Fruit fly (Drosophila melanogaster): Measurements from ENCODE around the gene spn-A.

Gene spn-A

DNA sequence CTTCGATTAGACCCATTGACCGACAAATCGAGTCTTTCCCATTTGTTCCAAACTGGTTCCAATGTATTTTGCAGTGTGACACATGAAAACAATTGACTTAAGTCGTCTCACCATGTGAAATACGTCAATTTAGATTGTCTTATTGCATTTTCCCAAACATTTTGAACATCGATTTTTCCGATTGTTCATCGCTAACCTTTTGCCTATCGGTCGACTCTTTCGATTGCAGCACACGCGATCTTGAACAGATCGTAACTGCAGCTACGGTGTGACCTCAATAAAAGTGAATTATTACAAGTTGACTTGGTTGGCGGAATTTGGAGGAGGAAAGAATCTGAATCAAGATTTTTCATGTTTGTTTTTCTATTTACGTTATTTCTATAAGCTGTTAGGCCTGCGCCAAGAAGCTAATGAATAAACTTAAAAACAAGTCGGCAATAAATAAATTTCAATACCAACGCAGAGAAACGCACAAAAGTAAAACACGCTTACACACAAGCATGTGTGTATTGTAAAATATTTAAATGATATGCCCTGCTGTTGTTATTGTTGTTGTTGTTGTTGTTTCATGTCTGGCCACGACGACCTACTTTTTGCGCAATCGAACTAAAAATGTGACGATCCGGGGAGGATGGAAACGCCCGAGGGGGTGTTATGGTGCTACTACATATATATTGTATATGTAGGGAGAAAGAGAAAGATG, 4.8 kb upstream of the spn-A start:
- no peak for TF ChIP-seq insv (optimal IDR thresholded peaks at IDR 0.05)
- no peak for TF ChIP-seq Myc (optimal IDR thresholded peaks at IDR 0.05)
- TF ChIP-seq h (optimal IDR thresholded peaks at IDR 0.05): no peak
- TF ChIP-seq ttk (optimal IDR thresholded peaks at IDR 0.05): no peak
- TF ChIP-seq Sin3A (optimal IDR thresholded peaks at IDR 0.05): no peak
- TF ChIP-seq psq (optimal IDR thresholded peaks at IDR 0.05): no peak

DNA sequence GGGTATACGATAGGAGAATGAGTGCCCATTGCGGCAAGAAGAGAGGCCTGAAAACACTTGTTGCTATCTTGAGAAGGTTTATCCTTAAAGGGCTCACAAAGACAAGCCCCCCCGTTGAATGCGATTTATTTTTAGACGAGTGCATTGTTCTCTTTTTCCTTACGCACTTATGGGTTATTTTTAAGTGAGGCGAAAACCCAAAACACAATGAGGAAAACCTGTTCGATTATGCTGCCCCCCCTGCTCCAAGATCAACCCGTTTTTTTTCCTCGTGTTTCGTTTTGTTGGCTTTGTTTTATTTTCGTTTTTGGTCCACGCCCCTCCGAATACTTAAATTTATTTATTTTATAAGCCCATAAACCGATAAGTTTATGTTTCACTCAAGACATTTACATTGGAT, 4.1 kb upstream of the spn-A start:
- TF ChIP-seq psq (optimal IDR thresholded peaks at IDR 0.05) (no peak), h (optimal IDR thresholded peaks at IDR 0.05) (no peak), Myc (optimal IDR thresholded peaks at IDR 0.05) (no peak), ttk (optimal IDR thresholded peaks at IDR 0.05) (no peak), insv (optimal IDR thresholded peaks at IDR 0.05) (no peak), Sin3A (optimal IDR thresholded peaks at IDR 0.05) (no peak)

DNA sequence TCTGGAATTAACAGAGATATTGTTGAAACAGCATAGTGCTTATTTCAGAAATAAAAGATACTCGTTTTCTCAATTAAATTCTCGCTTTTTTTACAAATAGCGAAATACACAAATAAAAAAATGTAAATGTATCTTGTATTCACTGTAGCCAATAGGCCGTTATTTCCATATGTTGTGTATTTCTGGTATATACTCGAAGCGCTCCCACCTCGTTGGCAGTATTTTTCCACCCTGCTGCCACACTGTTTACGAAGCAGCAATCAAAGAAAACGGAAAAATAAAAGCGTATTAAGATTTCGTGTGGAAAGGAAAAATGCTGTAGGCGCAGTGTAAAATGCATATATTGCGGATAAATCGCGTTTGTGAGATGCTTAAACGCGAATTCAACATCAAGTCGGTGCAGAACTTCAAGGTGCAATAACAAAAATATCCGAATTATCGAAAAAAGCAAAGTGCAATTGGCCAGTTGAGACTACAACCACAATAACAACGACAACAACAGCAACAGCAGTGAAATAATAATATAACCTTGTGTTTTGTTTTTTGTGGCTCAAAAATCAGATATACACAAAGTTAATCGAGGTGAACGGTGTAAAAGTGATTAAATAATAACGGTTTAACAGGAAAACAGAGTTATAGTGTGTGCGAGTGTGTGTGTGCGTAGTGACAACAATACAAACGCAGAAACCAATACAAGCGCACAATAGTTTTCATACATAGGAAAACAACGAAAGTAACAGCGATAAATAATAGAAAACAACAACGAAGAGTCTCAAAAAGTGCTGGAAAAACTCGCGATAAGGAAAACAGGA, 2.4 kb upstream of the spn-A start, which contains the start of gene sima:
Gene sima (plus strand): TSS at position 255 of the 812 bp plus-strand sequence.
- TF ChIP-seq psq (optimal IDR thresholded peaks at IDR 0.05) (peak; percentile 93), h (optimal IDR thresholded peaks at IDR 0.05) (no peak)

DNA sequence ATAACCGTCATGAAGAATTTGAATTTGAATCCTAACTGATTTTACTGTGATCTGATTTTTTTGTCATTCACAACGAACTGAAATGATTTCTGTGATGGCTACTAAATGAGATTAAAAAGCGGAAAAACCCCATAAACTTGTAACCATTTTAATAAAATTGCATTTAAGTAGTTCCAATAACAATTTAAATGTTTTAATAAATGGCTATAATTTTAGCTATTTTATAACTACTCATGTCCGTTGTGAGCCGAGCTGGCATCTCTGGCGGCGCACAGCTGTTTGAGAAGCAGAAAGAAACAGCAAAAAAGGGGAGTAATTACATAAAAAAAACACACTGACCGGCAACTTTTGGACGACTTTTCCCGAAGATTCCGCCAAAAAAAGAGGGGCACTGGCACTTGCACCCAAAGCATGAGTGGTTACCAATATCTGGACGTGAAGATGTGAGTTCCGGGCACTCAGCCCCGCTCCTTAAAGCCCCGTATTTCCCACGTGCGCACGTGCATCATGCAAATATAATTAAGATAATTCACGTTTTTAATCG, 827 bp upstream of the spn-A start, which contains the start of the genes CG7950 and Rpp14a:
Gene CG7950 (plus strand): TSS at position 268 of the 544 bp plus-strand sequence.
Gene Rpp14a (plus strand): TSS at position 268 of the 544 bp plus-strand sequence.
- TF ChIP-seq psq (optimal IDR thresholded peaks at IDR 0.05) (no peak), ttk (optimal IDR thresholded peaks at IDR 0.05) (no peak), h (optimal IDR thresholded peaks at IDR 0.05) (no peak), insv (optimal IDR thresholded peaks at IDR 0.05) (no peak), Myc (optimal IDR thresholded peaks at IDR 0.05) (no peak), Sin3A (optimal IDR thresholded peaks at IDR 0.05) (no peak)

DNA sequence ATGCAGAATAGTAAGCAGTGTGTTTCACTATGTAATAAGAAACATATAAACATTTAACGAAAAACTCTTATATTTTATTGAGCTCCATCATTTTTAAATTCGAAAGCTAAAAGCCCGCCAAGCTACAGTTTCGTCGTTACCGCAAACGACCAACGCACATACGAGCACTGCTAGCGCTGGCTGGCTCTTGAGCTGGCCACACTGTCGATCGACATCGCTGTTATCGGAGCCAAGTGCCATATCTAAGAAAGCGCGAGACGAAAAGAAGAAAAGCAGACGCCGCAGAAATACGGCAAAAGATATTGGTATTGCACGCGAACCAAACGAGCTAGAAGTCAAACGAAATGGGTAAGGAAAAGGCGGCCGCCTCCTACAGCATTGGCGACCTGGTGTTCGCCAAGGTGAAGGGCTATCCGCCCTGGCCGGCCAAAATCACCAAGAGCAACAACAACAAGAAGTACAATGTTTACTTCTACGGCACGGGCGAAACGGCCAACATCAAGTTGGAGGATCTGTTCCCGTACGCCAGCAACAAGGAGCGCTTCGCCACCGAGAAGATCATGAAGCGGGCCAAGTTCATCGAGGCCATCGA, 3.3 kb downstream of the spn-A start, which contains the start of gene Jasper:
Gene Jasper (plus strand): TSS at position 60 of the 592 bp plus-strand sequence.
- TF ChIP-seq Myc (optimal IDR thresholded peaks at IDR 0.05) (no peak), ttk (optimal IDR thresholded peaks at IDR 0.05) (no peak), Sin3A (optimal IDR thresholded peaks at IDR 0.05) (no peak), psq (optimal IDR thresholded peaks at IDR 0.05) (no peak), h (optimal IDR thresholded peaks at IDR 0.05) (no peak), insv (optimal IDR thresholded peaks at IDR 0.05) (no peak)

DNA sequence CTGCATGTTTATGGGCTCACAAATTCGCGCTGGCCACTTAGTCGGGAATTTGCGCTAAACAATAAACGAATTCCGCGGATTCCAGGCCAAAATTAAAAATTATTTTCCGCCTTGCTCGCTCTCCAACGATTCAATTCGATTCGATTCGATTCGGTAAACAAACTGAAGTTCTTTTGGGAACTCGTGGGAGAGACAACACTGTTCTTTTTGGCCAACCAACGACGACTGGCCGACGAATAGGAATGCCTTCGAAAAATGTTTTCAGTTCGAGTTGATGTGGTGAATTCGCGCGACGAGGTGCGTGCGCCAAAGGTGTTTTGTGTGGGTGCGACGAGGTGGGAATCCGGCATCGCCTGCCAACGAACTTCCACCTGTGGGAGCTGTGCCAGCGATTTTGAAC, 3.9 kb downstream of the spn-A start, which contains the start of gene CG15528:
Gene CG15528 (minus strand): TSS at position 180 of the 400 bp plus-strand sequence.
- TF ChIP-seq insv (optimal IDR thresholded peaks at IDR 0.05) (no peak), ttk (optimal IDR thresholded peaks at IDR 0.05) (no peak), h (optimal IDR thresholded peaks at IDR 0.05) (no peak), psq (optimal IDR thresholded peaks at IDR 0.05) (no peak), Sin3A (optimal IDR thresholded peaks at IDR 0.05) (no peak), Myc (optimal IDR thresholded peaks at IDR 0.05) (no peak)

DNA sequence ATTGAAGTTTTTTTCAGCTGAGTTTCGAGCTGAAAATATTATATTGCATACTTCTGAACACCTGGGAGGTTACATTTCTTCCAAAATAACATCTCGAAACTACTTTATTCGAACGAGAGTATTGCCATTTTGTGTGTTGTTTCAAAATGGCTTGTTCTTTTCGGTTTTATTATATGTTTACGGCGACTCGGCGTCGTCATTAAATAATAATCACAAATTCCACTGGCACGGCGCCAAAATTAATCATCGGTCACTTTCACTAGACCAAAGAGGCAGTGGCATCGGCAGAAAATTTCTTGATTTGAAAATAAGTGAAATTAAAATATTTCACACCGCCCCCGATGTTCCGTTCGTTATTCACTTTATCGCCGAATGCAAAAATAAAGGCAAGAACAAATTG, 5.4 kb downstream of the spn-A start:
- no peak for TF ChIP-seq Myc (optimal IDR thresholded peaks at IDR 0.05)
- TF ChIP-seq Sin3A (optimal IDR thresholded peaks at IDR 0.05): no peak
- no peak for TF ChIP-seq psq (optimal IDR thresholded peaks at IDR 0.05)
- no peak for TF ChIP-seq h (optimal IDR thresholded peaks at IDR 0.05)
- TF ChIP-seq ttk (optimal IDR thresholded peaks at IDR 0.05): no peak
- no peak for TF ChIP-seq insv (optimal IDR thresholded peaks at IDR 0.05)

DNA sequence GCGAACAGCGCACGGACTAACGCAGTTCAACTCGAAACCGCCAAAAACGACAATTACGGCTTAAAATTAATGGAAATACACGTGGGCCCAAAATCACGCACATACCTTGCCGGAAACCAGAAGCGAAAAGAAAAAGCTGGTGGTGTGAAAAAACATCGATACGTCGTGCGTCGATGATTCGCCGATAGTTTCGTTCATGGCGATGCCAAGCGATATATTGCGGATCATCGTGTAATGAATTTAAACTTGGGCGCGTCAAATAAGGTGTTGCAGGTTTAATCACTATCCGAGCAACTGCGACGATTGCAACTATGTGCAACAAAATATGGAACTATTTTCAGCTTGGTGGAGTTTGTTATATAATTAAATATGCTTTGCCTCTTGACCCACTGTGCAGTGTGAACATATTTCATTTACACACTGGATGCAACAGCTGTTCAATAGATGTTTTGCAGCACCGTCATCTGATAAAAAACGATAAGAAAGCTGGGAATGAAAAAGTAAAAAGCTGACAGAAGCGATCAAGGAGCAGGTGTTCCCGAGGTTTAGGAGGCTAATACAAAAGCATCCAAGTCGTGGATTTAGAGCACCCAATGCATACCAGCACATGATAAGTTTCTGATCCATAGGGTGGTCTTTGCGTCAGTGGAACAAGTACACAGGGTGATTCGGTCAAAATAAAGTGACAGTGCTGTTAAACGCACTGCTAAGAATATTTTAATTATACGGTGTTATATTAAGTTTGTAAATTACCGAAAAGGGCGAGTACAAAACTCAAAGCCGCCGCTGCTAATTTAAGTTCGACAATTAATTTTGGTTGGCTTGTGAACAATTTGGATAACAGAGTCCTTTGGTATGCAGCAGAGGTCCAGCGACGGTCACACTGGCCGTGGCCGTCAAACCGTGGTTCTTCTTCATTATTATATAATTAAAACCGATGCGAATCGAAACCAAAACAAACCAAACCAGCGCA, 9.5 kb downstream of the spn-A start, which contains the start of the genes RpL32 and CG7943:
Gene RpL32 (minus strand): TSS at position 133 of the 973 bp plus-strand sequence.
Gene CG7943 (plus strand): TSS at position 442 of the 973 bp plus-strand sequence.
- no peak for TF ChIP-seq h (optimal IDR thresholded peaks at IDR 0.05)
- TF ChIP-seq Myc (optimal IDR thresholded peaks at IDR 0.05): no peak
- TF ChIP-seq insv (optimal IDR thresholded peaks at IDR 0.05): no peak
- TF ChIP-seq psq (optimal IDR thresholded peaks at IDR 0.05): no peak
- TF ChIP-seq ttk (optimal IDR thresholded peaks at IDR 0.05): no peak
- TF ChIP-seq Sin3A (optimal IDR thresholded peaks at IDR 0.05): no peak

DNA sequence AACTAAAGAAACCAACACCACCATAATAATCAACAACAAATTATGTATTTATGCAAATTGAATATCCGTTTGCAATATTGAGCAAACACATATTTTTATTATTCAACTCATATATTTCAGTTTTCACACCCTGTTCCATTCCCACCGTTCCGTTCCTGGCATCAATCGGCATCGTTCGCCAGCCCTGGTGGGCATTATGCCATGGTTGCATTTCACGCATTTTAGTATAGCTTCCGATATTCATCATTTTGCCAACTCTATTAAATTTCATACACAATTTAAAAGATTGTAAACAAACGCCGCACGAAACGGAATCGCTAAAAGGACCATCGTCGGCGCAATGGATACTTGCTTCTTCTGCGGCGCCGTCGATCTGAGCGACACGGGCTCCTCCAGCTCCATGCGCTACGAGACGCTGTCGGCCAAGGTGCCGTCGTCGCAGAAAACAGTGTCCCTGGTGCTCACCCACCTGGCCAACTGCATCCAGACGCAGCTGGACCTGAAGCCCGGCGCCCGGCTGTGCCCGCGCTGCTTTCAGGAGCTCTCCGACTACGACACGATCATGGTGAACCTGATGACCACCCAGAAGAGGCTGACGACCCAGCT, 12.6 kb downstream of the spn-A start, which contains the start of gene Sry-delta:
Gene Sry-delta (plus strand): TSS at position 203 of the 606 bp plus-strand sequence.
- TF ChIP-seq Sin3A (optimal IDR thresholded peaks at IDR 0.05) (no peak), h (optimal IDR thresholded peaks at IDR 0.05) (no peak), Myc (optimal IDR thresholded peaks at IDR 0.05) (no peak), psq (optimal IDR thresholded peaks at IDR 0.05) (no peak), insv (optimal IDR thresholded peaks at IDR 0.05) (no peak), ttk (optimal IDR thresholded peaks at IDR 0.05) (no peak)

DNA sequence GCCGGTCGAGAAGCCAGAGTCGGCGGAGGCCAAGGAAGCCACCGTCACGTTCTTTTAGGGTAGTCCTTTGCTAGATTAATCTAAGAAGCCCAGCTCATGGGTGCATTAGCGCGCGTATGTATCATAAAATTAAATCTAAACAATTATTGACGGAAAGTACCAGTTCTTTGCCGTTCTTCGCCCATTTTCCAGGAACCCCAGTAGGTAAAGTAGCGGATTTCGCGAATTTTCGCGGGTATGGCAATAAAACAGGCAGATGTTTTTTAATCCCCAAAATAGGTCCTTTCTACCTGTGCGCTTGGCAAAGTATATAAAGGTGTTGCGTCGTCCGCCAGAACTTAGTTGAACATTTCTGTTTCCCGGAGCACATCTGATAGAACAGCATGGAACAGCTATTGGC, 15.0 kb downstream of the spn-A start:
- no peak for TF ChIP-seq Myc (optimal IDR thresholded peaks at IDR 0.05)
- TF ChIP-seq Sin3A (optimal IDR thresholded peaks at IDR 0.05): no peak
- no peak for TF ChIP-seq psq (optimal IDR thresholded peaks at IDR 0.05)
- no peak for TF ChIP-seq insv (optimal IDR thresholded peaks at IDR 0.05)
- no peak for TF ChIP-seq h (optimal IDR thresholded peaks at IDR 0.05)
- TF ChIP-seq ttk (optimal IDR thresholded peaks at IDR 0.05): no peak
